Worm (Caenorhabditis elegans) whole organism, L1 larva: Measurements from ENCODE around the gene D1086.17.
A peak's percentile ranks its signal among the peaks of the same experiment; 100 is the strongest.

ENCODE experiments used
- F16B12.6 ChIP-seq: fragments of 150-350 bp; optimal IDR thresholded peaks from 2 replicates; lab custom pipeline; 2014; ENCODE audit warnings: missing biosample characterization, missing genetic modification characterization
- aly-2 ChIP-seq: fragments of 150-350 bp; optimal IDR thresholded peaks from 2 replicates; lab custom pipeline; 2014; ENCODE audit warnings: missing biosample characterization, missing genetic modification characterization
- ama-1 ChIP-seq: fragments of 150-350 bp; optimal IDR thresholded peaks from 2 replicates; lab custom pipeline; 2014
- ceh-63 ChIP-seq: fragments of 200-800 bp; sonication (Bioruptor generic); optimal IDR thresholded peaks from 2 replicates; lab custom pipeline; 2018; ENCODE audit warnings: mild to moderate bottlenecking, missing genetic modification characterization, missing compliant biosample characterization
- ceh-8 ChIP-seq: fragments of 200-800 bp; sonication (Bioruptor generic); optimal IDR thresholded peaks from 2 replicates; lab custom pipeline; 2018; ENCODE audit warnings: mild to moderate bottlenecking, missing genetic modification characterization, moderate library complexity, missing compliant biosample characterization
- ceh-88 ChIP-seq: fragments of 200-800 bp; sonication (Bioruptor generic); IDR thresholded peaks from 2 replicates; pipeline ENCODE4 v1.3.6; 2022; ENCODE audit warnings: missing genetic modification characterization, missing compliant biosample characterization
- ceh-90 ChIP-seq: sonication (generic microtip); optimal IDR thresholded peaks from 2 replicates; lab custom pipeline; 2016; ENCODE audit warnings: missing genetic modification characterization, missing compliant biosample characterization
- ces-1 ChIP-seq: fragments of 150-350 bp; optimal IDR thresholded peaks from 2 replicates; lab custom pipeline; 2014; ENCODE audit warnings: missing biosample characterization, missing genetic modification reagents, missing genetic modification characterization
- dpl-1 ChIP-seq, 3 experiments: fragments of 150-350 bp in 2 of 3; sonication (generic microtip) in 1 of 3; optimal IDR thresholded peaks; 2 replicates each; lab custom pipeline; 2014 to 2017; ENCODE audit warnings: missing biosample characterization in 3 of 3, missing genetic modification characterization in 3 of 3, missing genetic modification reagents in 3 of 3
- efl-1 ChIP-seq, 4 experiments: fragments of 150-350 bp; optimal IDR thresholded peaks in 3 of 4; peaks in 1 of 4; 1 replicate in 1 of 4; 2 replicates in 3 of 4; lab custom pipeline; 2014; ENCODE audit warnings: missing biosample characterization in 2 of 4, missing genetic modification characterization in 2 of 4, missing genetic modification reagents in 2 of 4
- efl-3 ChIP-seq: fragments of 200-800 bp; sonication (Bioruptor generic); optimal IDR thresholded peaks from 2 replicates; lab custom pipeline; 2018; ENCODE audit warnings: mild to moderate bottlenecking, missing genetic modification characterization, missing compliant biosample characterization
- egl-13 ChIP-seq: sonication (generic microtip); optimal IDR thresholded peaks from 2 replicates; lab custom pipeline; 2016; ENCODE audit warnings: missing genotype, missing genetic modification reagents, missing genetic modification characterization, missing compliant biosample characterization
- elt-3 ChIP-seq, 6 experiments: fragments of 150-350 bp in 1 of 6; sonication (generic microtip); optimal IDR thresholded peaks; 2 replicates each; lab custom pipeline; 2017 to 2018; ENCODE audit warnings: missing biosample characterization in 6 of 6, missing genetic modification characterization in 6 of 6, inconsistent platforms in 1 of 6
- ets-5 ChIP-seq: fragments of 200-800 bp; sonication (Bioruptor generic); IDR thresholded peaks from 2 replicates; pipeline ENCODE4 v1.3.6; 2022; ENCODE audit warnings: missing genetic modification characterization, missing compliant biosample characterization
- fkh-8 ChIP-seq: sonication (generic microtip); optimal IDR thresholded peaks from 2 replicates; lab custom pipeline; 2016; ENCODE audit warnings: mild to moderate bottlenecking, missing genetic modification characterization, missing compliant biosample characterization
- grh-1 ChIP-seq: fragments of 200-800 bp; sonication (Bioruptor generic); IDR thresholded peaks from 2 replicates; pipeline ENCODE4 v1.3.6; 2022; ENCODE audit warnings: missing genetic modification reagents, missing genetic modification characterization, missing compliant biosample characterization
- hlh-17 ChIP-seq: fragments of 200-800 bp; sonication (Bioruptor generic); optimal IDR thresholded peaks from 2 replicates; lab custom pipeline; 2018; ENCODE audit warnings: missing genetic modification characterization, mild to moderate bottlenecking, missing compliant biosample characterization, moderate library complexity, borderline replicate concordance
- hlh-4 ChIP-seq: sonication (generic microtip); optimal IDR thresholded peaks from 2 replicates; lab custom pipeline; 2016; ENCODE audit warnings: mild to moderate bottlenecking, missing genetic modification characterization, missing compliant biosample characterization
- isw-1 ChIP-seq: fragments of 200-800 bp; sonication (Bioruptor generic); IDR thresholded peaks from 2 replicates; pipeline ENCODE4 v1.3.6; 2022; ENCODE audit warnings: missing genetic modification characterization, missing compliant biosample characterization
- jun-1 ChIP-seq: fragments of 150-350 bp; optimal IDR thresholded peaks from 2 replicates; lab custom pipeline; 2014; ENCODE audit warnings: missing biosample characterization, missing genetic modification reagents, missing genetic modification characterization
- lin-13 ChIP-seq: fragments of 150-350 bp; optimal IDR thresholded peaks from 2 replicates; lab custom pipeline; 2014; ENCODE audit warnings: missing biosample characterization, missing genetic modification reagents, missing genetic modification characterization
- lin-14 ChIP-seq: fragments of 200-800 bp; sonication (Bioruptor generic); optimal IDR thresholded peaks from 2 replicates; lab custom pipeline; 2018; ENCODE audit warnings: mild to moderate bottlenecking, missing genetic modification characterization, moderate library complexity, missing compliant biosample characterization
- lin-15B ChIP-seq: fragments of 150-350 bp; sonication (generic microtip); optimal IDR thresholded peaks from 3 replicates; lab custom pipeline; 2014; ENCODE audit warnings: missing biosample characterization, missing genetic modification characterization
- lin-39 ChIP-seq: fragments of 150-350 bp; optimal IDR thresholded peaks from 2 replicates; lab custom pipeline; 2014; ENCODE audit warnings: missing biosample characterization, missing genetic modification reagents, missing genetic modification characterization
- mab-9 ChIP-seq: fragments of 200-800 bp; sonication (Bioruptor generic); IDR thresholded peaks from 2 replicates; pipeline ENCODE4 v1.3.6; 2022; ENCODE audit warnings: missing genetic modification reagents, missing genetic modification characterization, missing compliant biosample characterization
- nhr-19 ChIP-seq: fragments of 200-800 bp; sonication (Bioruptor generic); conservative IDR thresholded peaks from 2 replicates; pipeline ENCODE4 v1.3.6; 2022; ENCODE audit warnings: missing genetic modification characterization, missing compliant biosample characterization
- nhr-28 ChIP-seq: fragments of 150-350 bp; optimal IDR thresholded peaks from 2 replicates; lab custom pipeline; 2014; ENCODE audit warnings: missing biosample characterization, missing genetic modification characterization
- nhr-47 ChIP-seq: sonication (generic microtip); optimal IDR thresholded peaks from 2 replicates; lab custom pipeline; 2016; ENCODE audit warnings: mild to moderate bottlenecking, missing genetic modification characterization, moderate library complexity, missing compliant biosample characterization
- nhr-71 ChIP-seq: sonication (generic microtip); optimal IDR thresholded peaks from 2 replicates; lab custom pipeline; 2016; ENCODE audit warnings: mild to moderate bottlenecking, missing genetic modification characterization, moderate library complexity, missing compliant biosample characterization
- nhr-76 ChIP-seq: sonication (generic microtip); optimal IDR thresholded peaks from 2 replicates; lab custom pipeline; 2017; ENCODE audit warnings: missing biosample characterization, missing genetic modification characterization
- nhr-77 ChIP-seq: fragments of 150-350 bp; optimal IDR thresholded peaks from 2 replicates; lab custom pipeline; 2014; ENCODE audit warnings: missing biosample characterization, missing genetic modification characterization
- pag-3 ChIP-seq: sonication (generic microtip); optimal IDR thresholded peaks from 2 replicates; lab custom pipeline; 2017; ENCODE audit warnings: missing genetic modification characterization, mild to moderate bottlenecking, missing compliant biosample characterization, antibody characterized with exemption, borderline replicate concordance; ENCODE audit not compliant: insufficient read depth
- rnt-1 ChIP-seq: sonication (generic microtip); optimal IDR thresholded peaks from 2 replicates; lab custom pipeline; 2016; ENCODE audit warnings: mild to moderate bottlenecking, missing genetic modification characterization, moderate library complexity, missing compliant biosample characterization
- snpc-4 ChIP-seq: fragments of 150-350 bp; optimal IDR thresholded peaks from 2 replicates; lab custom pipeline; 2014; ENCODE audit warnings: missing biosample characterization, missing genetic modification characterization
- sup-37 ChIP-seq: fragments of 200-800 bp; sonication (Bioruptor generic); optimal IDR thresholded peaks from 2 replicates; lab custom pipeline; 2018; ENCODE audit warnings: mild to moderate bottlenecking, missing genetic modification characterization, missing compliant biosample characterization
- tlp-1 ChIP-seq: fragments of 150-350 bp; optimal IDR thresholded peaks from 2 replicates; lab custom pipeline; 2014; ENCODE audit warnings: missing biosample characterization, missing genetic modification characterization
- unc-130 ChIP-seq: fragments of 150-350 bp; optimal IDR thresholded peaks from 2 replicates; lab custom pipeline; 2017; ENCODE audit warnings: missing biosample characterization, missing genetic modification characterization, inconsistent platforms
- unc-30 ChIP-seq: sonication (generic microtip); optimal IDR thresholded peaks from 2 replicates; lab custom pipeline; 2017; ENCODE audit warnings: missing biosample characterization, missing genetic modification characterization
- xbp-1 ChIP-seq: sonication (generic microtip); optimal IDR thresholded peaks from 2 replicates; lab custom pipeline; 2016; ENCODE audit warnings: missing genetic modification characterization, missing compliant biosample characterization
- zip-4 ChIP-seq: fragments of 200-800 bp; sonication (Bioruptor generic); optimal IDR thresholded peaks from 2 replicates; lab custom pipeline; 2018; ENCODE audit warnings: mild to moderate bottlenecking, missing genetic modification characterization, moderate library complexity, missing compliant biosample characterization
- ztf-4 ChIP-seq: fragments of 150-350 bp; optimal IDR thresholded peaks from 2 replicates; lab custom pipeline; 2014; ENCODE audit warnings: missing biosample characterization, missing genetic modification characterization

D1086.17 gene

ce11 chrV:14083970-14084369 is 16.3 kb downstream of the D1086.17 start, which contains the start of gene D1086.7:
TSS of gene D1086.7 (plus strand) at chrV:14084270.
- TF ChIP-seq nhr-76 (tag; lab: Kevin White, UChicago) (no peak), ets-5 (no peak), jun-1 (tag; lab: Kevin White, UChicago) (no peak), lin-13 (GFP tag; lab: Kevin White, UChicago) (no peak)

DNA sequence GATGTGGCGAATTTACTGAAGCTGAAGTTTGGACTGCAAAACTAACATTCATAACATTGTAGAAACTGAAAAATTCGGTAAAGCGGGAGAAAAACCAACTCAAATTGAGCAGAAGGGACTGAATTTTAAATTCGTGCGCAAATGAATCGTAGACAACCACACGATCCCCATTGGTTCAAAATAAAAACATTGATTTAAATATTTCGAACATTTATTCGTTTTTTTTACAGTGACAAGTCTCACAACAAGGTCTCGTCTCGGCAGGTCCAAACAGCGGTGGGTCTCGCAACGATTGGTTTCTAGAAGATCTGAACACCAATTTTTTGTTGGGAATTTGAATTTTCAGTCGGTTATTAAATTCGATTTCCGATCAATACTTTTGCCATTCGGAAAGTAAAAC is 17.9 kb downstream of the D1086.17 start, which contains the start of gene D1086.18:
Gene D1086.18, plus strand, starts transcription at position 301 of the 400 bp plus-strand sequence.
- TF ChIP-seq fkh-8 (tag; lab: Kevin White, UChicago) (no peak), efl-1 (optimal IDR thresholded peaks at IDR 0.05; lab: Kevin White, UChicago) (no peak), efl-1 (GFP tag; optimal IDR thresholded peaks at IDR 0.05 in 1 of 2; lab: Kevin White, UChicago) (no peak), nhr-19 (GFP tag; lab: Robert Waterston, UW) (no peak), ama-1 (lab: Kevin White, UChicago) (no peak), ceh-90 (tag; lab: Kevin White, UChicago) (no peak), nhr-71 (tag; lab: Kevin White, UChicago) (no peak), nhr-77 (tag; lab: Kevin White, UChicago) (no peak), efl-3 (GFP tag; lab: Kevin White, UChicago) (no peak), ceh-8 (GFP tag; lab: Kevin White, UChicago) (no peak), mab-9 (GFP tag; lab: Robert Waterston, UW) (no peak), tlp-1 (tag; lab: Kevin White, UChicago) (no peak)

DNA sequence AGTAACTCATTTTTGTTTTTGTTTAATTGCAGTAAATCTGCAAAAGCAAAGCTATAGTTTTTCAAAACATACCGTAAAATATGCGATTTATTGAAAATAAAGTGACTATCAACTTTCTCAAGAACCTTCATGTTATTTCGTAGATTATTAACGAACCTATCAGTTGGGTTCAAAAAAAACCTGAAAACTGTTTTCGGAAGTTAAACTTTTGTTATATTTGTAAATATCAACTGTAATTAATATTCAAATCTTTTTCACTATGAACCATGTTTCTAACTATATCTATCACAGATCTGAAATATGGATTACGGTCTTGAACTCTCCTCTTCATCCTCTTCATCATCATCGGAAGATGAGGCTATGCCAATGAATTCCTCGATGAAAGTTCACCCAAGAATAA is 20.4 kb downstream of the D1086.17 start, which contains the start of gene D1086.19:
Gene D1086.19, plus strand, starts transcription at position 301 of the 400 bp plus-strand sequence.
- no peak for TF ChIP-seq egl-13
- no peak for TF ChIP-seq isw-1 (GFP tag; lab: Robert Waterston, UW)
- no peak for TF ChIP-seq tlp-1 (tag; lab: Kevin White, UChicago)
- TF ChIP-seq dpl-1 (GFP tag; optimal IDR thresholded peaks at IDR 0.05; lab: Kevin White, UChicago) = no peak
- no peak for TF ChIP-seq zip-4 (GFP tag; lab: Kevin White, UChicago)
- TF ChIP-seq ztf-4 (tag; lab: Kevin White, UChicago) = no peak
- TF ChIP-seq xbp-1 (tag; lab: Kevin White, UChicago) = no peak
- no peak for TF ChIP-seq ama-1 (lab: Kevin White, UChicago)
- TF ChIP-seq F16B12.6 = no peak
- TF ChIP-seq lin-15B (tag; lab: Kevin White, UChicago) = no peak
- no peak for TF ChIP-seq lin-14 (GFP tag; lab: Kevin White, UChicago)
- no peak for TF ChIP-seq pag-3 (tag; lab: Kevin White, UChicago)
- no peak for TF ChIP-seq nhr-47 (tag; lab: Kevin White, UChicago)
- no peak for TF ChIP-seq ces-1 (GFP tag; lab: Kevin White, UChicago)
- TF ChIP-seq efl-1 (optimal IDR thresholded peaks at IDR 0.05; lab: Kevin White, UChicago) = no peak
- TF ChIP-seq efl-1 (GFP tag; optimal IDR thresholded peaks at IDR 0.05 in 1 of 2; lab: Kevin White, UChicago) = no peak
- TF ChIP-seq lin-13 (GFP tag; lab: Kevin White, UChicago) = no peak
- TF ChIP-seq hlh-17 = no peak
- no peak for TF ChIP-seq sup-37
- TF ChIP-seq nhr-28 (tag; lab: Kevin White, UChicago) = no peak
- TF ChIP-seq nhr-19 (GFP tag; lab: Robert Waterston, UW) = no peak

DNA sequence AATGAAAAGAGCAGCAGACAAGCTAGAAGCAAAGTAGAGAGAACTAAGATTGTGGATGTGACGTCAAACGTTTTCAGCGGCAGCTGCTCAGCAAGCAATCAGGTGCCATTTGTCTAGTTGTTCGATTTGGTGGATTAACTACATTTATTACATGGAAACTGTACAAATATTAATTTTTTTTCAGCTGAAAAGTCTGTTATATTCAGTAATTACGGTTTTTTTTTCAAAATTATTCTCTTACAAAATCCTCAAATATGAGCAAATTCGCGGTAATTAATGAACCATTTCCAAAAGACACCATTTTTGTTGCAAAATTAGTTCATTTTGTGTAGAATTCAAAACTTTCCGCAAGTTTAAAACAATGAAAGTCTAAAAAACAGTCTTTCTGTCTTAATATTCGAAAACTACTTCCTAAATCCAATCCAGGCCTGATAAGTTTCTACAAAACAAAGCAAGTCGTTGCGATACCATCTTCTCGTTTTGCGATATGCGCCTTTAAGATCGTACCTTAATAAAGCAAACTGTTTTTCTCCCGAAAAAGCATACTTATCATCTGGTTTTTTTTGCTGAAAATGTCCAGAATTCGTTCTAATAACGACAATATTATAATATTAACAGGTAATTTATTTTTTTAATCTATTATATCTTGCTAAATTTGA is 22.8 kb downstream of the D1086.17 start, which contains the start of the genes D1086.5 and him-5:
Gene D1086.5, minus strand, starts transcription at position 51 of the 659 bp plus-strand sequence.
Gene him-5, plus strand, starts transcription at position 118 of the 659 bp plus-strand sequence.
- TF ChIP-seq mab-9 (GFP tag; lab: Robert Waterston, UW) (no peak), grh-1 (GFP tag; lab: Robert Waterston, UW) (no peak), ceh-63 (GFP tag; lab: Kevin White, UChicago) (no peak), rnt-1 (tag; lab: Kevin White, UChicago) (peak; percentile 17), aly-2 (no peak), hlh-17 (no peak), ceh-88 (GFP tag; lab: Robert Waterston, UW) (no peak), unc-130 (tag; lab: Kevin White, UChicago) (peak; percentile 8), ztf-4 (tag; lab: Kevin White, UChicago) (no peak), hlh-4 (no peak), elt-3 (tag; optimal IDR thresholded peaks at IDR 0.05; lab: Kevin White, UChicago) (no peak), unc-30 (tag; lab: Kevin White, UChicago) (no peak), lin-39 (tag; lab: Kevin White, UChicago) (no peak), snpc-4 (tag; lab: Kevin White, UChicago) (no peak), nhr-76 (tag; lab: Kevin White, UChicago) (no peak), tlp-1 (tag; lab: Kevin White, UChicago) (no peak)
